Worm (Caenorhabditis elegans): ENCODE measurements around the gene cua-1.

cua-1 gene

DNA sequence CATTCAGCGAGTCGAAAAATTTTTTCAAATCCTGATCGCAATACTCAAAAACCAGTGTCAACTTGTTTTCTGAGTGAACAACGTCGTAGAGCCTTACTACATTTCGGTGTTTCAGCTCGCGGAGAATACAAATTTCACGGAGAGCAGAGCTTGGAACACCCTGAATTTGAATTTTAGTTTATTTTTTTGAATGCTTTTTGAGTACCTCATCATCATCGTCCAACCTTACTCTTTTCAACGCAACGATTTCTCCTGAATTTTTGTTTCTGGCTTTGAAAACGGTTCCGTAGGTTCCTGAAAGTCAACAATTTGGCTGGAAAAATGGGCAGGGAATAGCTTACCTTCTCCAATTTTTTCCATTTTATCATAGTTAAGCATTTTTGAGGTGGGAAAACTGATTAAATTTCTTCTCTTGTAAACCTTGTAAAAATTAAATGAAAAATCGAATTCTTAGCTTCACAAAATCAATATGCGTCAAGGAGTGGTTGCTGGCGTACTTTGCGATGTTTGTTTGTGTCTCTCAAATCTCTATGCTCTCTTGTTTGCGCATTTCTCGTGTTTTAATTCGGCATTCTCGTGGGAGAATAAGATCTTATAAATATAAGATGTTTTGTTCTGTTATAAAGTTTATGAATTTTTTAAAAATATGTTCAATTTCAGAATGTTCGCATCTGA, 10.9 kb upstream of the cua-1 start, which contains the start of gene cdk-5 (continued):
- TF ChIP-seq ceh-44 (GFP tag; IDR thresholded peaks at IDR 0.05) (no peak), hif-1 (tag; optimal IDR thresholded peaks at IDR 0.05) (peak in 1 of 2 experiments; percentile 52), skn-1 (tag; optimal IDR thresholded peaks at IDR 0.05) (no peak), mdl-1 (tag; optimal IDR thresholded peaks at IDR 0.05) (peak in 1 of 2 experiments; percentile 13), ceh-32 (tag; optimal IDR thresholded peaks at IDR 0.05; ENCODE audit: poor library complexity) (peak; percentile 1), nhr-25 (tag; optimal IDR thresholded peaks at IDR 0.05; ENCODE audit: borderline replicate concordance, insufficient read depth) (no peak), daf-12 (tag; optimal IDR thresholded peaks at IDR 0.05) (no peak), ceh-62 (tag; optimal IDR thresholded peaks at IDR 0.05) (no peak), lin-39 (tag; optimal IDR thresholded peaks at IDR 0.05) (no peak), mdt-29 (GFP tag; IDR thresholded peaks at IDR 0.05) (0 out of 2 replicates have a peak, but pooled peaks have one; percentile 45), mep-1 (tag; optimal IDR thresholded peaks at IDR 0.05) (peak; percentile 88), nhr-28 (tag; optimal IDR thresholded peaks at IDR 0.05) (peak; percentile 47), duxl-1 (tag; optimal IDR thresholded peaks at IDR 0.05; ENCODE audit: poor library complexity) (peak; percentile 66), dpl-1 (GFP tag; optimal IDR thresholded peaks at IDR 0.05) (peak; percentile 86), cey-2 (tag; optimal IDR thresholded peaks at IDR 0.05; ENCODE audit: borderline replicate concordance, insufficient read depth) (no peak), lin-29 (GFP tag; IDR thresholded peaks at IDR 0.05) (peak; percentile 50; the same call in 1 of the 2 replicates), vab-7 (GFP tag; IDR thresholded peaks at IDR 0.05) (no peak), dmd-9 (GFP tag; IDR thresholded peaks at IDR 0.05) (no peak), fos-1 (tag; optimal IDR thresholded peaks at IDR 0.05) (no peak), egl-43 (GFP tag; IDR thresholded peaks at IDR 0.05) (no peak), dmd-6 (GFP tag; IDR thresholded peaks at IDR 0.05) (peak; percentile 63; the same call in 1 of the 2 replicates), ztf-11 (tag; optimal IDR thresholded peaks at IDR 0.05) (no peak), F49E8.2 (tag; optimal IDR thresholded peaks at IDR 0.05; ENCODE audit: borderline replicate concordance) (no peak), jun-1 (tag; optimal IDR thresholded peaks at IDR 0.05) (peak; percentile 39), madf-9 (GFP tag; conservative IDR thresholded peaks at IDR 0.05) (no peak), spr-1 (tag; optimal IDR thresholded peaks at IDR 0.05) (peak; percentile 51), ctbp-1 (GFP tag; IDR thresholded peaks at IDR 0.05) (0 out of 2 replicates have a peak, but pooled peaks have one; percentile 37), T20F7.1 (GFP tag; optimal IDR thresholded peaks at IDR 0.05) (no peak), zfp-3 (GFP tag; conservative IDR thresholded peaks at IDR 0.05) (0 out of 2 replicates have a peak, but pooled peaks have one; percentile 58), ZK546.5 (tag; optimal IDR thresholded peaks at IDR 0.05) (no peak), egl-27 (tag; optimal IDR thresholded peaks at IDR 0.05) (no peak), unc-62 (GFP tag; optimal IDR thresholded peaks at IDR 0.05 in 1 of 2) (peak in 1 of 2 experiments; percentile 91), unc-62 (tag; optimal IDR thresholded peaks at IDR 0.05) (no peak), F10B5.3 (tag; optimal IDR thresholded peaks at IDR 0.05) (peak; percentile 63), ama-1 (optimal IDR thresholded peaks at IDR 0.05) (no peak), nhr-41 (GFP tag; IDR thresholded peaks at IDR 0.05) (no peak), lin-15B (tag; optimal IDR thresholded peaks at IDR 0.05) (no peak), hlh-11 (tag; optimal IDR thresholded peaks at IDR 0.05) (no peak), daf-16 (GFP tag; optimal IDR thresholded peaks at IDR 0.05) (peak in 1 of 2 experiments; percentile 51), daf-16 (tag; optimal IDR thresholded peaks at IDR 0.05) (peak; percentile 13), Y75B8A.6 (GFP tag; IDR thresholded peaks at IDR 0.05) (no peak), F26F4.8 (GFP tag; conservative IDR thresholded peaks at IDR 0.05) (no peak), tra-1 (GFP tag; IDR thresholded peaks at IDR 0.05) (no peak), ces-1 (GFP tag; optimal IDR thresholded peaks at IDR 0.05) (no peak), nhr-48 (tag; optimal IDR thresholded peaks at IDR 0.05) (peak; percentile 59), ceh-28 (tag; optimal IDR thresholded peaks at IDR 0.05) (peak; percentile 51), zag-1 (tag; optimal IDR thresholded peaks at IDR 0.05) (no peak), nhr-42 (GFP tag; IDR thresholded peaks at IDR 0.05) (no peak), snpc-1.2 (GFP tag; IDR thresholded peaks at IDR 0.05) (no peak), lin-38 (GFP tag; IDR thresholded peaks at IDR 0.05) (peak; percentile 74)

Data from whole organism, L4 larva.